Worm (Caenorhabditis elegans) whole organism, midembryonic: ENCODE results near the gene scl-10.

Experiments used
- cog-1 ChIP-seq: sonication (generic microtip); optimal IDR thresholded peaks from 2 replicates; lab custom pipeline; 2016; ENCODE audit warnings: missing genetic modification characterization, missing compliant biosample characterization
- klf-2 ChIP-seq: fragments of 200-800 bp; sonication (Bioruptor generic); conservative IDR thresholded peaks from 2 replicates; pipeline ENCODE4 v1.3.6; 2022; ENCODE audit warnings: missing genetic modification reagents, missing genetic modification characterization, missing compliant biosample characterization
- ref-1 ChIP-seq: fragments of 200-800 bp; sonication (Bioruptor generic); conservative IDR thresholded peaks from 2 replicates; pipeline ENCODE4 v1.3.6; 2022; ENCODE audit warnings: missing genetic modification reagents, missing genetic modification characterization, missing compliant biosample characterization

DNA sequence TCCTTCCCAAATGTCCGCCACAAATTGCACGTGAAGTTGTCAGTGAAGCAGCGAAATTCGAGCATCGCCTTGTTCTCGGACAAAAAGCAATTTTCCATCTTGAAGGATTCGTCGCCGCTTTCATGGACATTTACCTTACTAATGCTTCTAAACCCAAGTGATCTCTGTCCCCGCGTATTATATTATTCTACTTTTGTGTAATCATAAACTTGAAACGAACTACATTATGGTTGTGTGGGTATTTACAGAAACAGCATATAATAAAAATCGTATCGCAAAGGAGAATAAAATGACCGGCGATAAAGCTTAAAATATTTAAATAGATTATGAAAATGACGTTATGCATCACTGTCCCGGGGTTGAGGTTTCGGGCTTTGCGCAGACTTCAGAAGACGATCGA, 48.5 kb downstream of the scl-10 start:
- TF ChIP-seq ref-1 (GFP tag; lab: Robert Waterston, UW): no peak
- no peak for TF ChIP-seq cog-1
- TF ChIP-seq klf-2: no peak
